Worm (Caenorhabditis elegans): ENCODE results near the gene C18E9.5.

C18E9.5 gene

DNA sequence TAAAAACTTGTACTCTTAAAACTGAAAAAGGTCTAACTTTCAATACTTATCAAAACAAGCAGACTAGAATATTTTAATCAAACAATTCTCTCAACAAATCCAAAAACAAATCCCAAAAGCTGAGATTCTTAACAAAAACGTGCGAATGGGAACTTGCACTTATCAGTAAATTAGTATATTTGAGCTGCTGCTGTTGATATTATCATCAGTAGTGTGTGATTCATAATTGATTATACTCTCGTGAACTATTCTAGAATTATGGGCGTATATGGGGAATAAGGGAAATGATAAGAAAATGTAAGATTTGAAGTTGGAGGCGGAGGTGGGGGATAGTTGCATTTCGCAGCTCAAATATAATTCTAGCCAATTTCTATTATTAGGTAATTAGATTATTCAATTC, 44.4 kb downstream of the C18E9.5 start:
- TF ChIP-seq unc-39 (tag; optimal IDR thresholded peaks at IDR 0.05) (no peak), nhr-76 (tag; optimal IDR thresholded peaks at IDR 0.05) (no peak), jun-1 (tag; optimal IDR thresholded peaks at IDR 0.05) (no peak), ZK546.5 (tag; optimal IDR thresholded peaks at IDR 0.05) (no peak), R02D3.7 (tag; optimal IDR thresholded peaks at IDR 0.05) (no peak), skn-1 (tag; optimal IDR thresholded peaks at IDR 0.05) (peak; percentile 39), egl-5 (tag; optimal IDR thresholded peaks at IDR 0.05) (no peak), nfya-1 (tag; optimal IDR thresholded peaks at IDR 0.05; ENCODE audit: insufficient read depth) (no peak), mdl-1 (tag; optimal IDR thresholded peaks at IDR 0.05) (no peak), sea-2 (GFP tag; optimal IDR thresholded peaks at IDR 0.05) (no peak), fos-1 (tag; optimal IDR thresholded peaks at IDR 0.05) (no peak), ztf-4 (tag; optimal IDR thresholded peaks at IDR 0.05) (no peak), pqm-1 (tag; optimal IDR thresholded peaks at IDR 0.05) (peak; percentile 13), ceh-82 (tag; optimal IDR thresholded peaks at IDR 0.05) (no peak), nhr-28 (tag; optimal IDR thresholded peaks at IDR 0.05) (no peak), elt-2 (tag; optimal IDR thresholded peaks at IDR 0.05) (peak; percentile 34), lsy-12 (tag; optimal IDR thresholded peaks at IDR 0.05) (no peak), ceh-9 (tag; optimal IDR thresholded peaks at IDR 0.05) (no peak), elt-1 (tag; optimal IDR thresholded peaks at IDR 0.05) (no peak), snpc-4 (tag; optimal IDR thresholded peaks at IDR 0.05) (no peak), tbx-2 (tag; optimal IDR thresholded peaks at IDR 0.05) (no peak)

- TF ChIP-seq nhr-11 (tag; optimal IDR thresholded peaks at IDR 0.05): peak; percentile 43
- no peak for TF ChIP-seq nhr-28 (tag; optimal IDR thresholded peaks at IDR 0.05)
- no peak for TF ChIP-seq egl-27 (tag; optimal IDR thresholded peaks at IDR 0.05)
- TF ChIP-seq eor-1 (tag; optimal IDR thresholded peaks at IDR 0.05): no peak
- no peak for TF ChIP-seq tbx-2 (tag; optimal IDR thresholded peaks at IDR 0.05)
- TF ChIP-seq unc-39 (tag; optimal IDR thresholded peaks at IDR 0.05): no peak
- TF ChIP-seq ztf-4 (tag; optimal IDR thresholded peaks at IDR 0.05): no peak
- no peak for TF ChIP-seq nhr-67 (tag; optimal IDR thresholded peaks at IDR 0.05)
Observed at ce11 chrII:9014877-9015505, 45.2 kb downstream of the C18E9.5 start.

ce11 chrII:9017628-9018027, 47.8 kb downstream of the C18E9.5 start:
- no peak for TF ChIP-seq hmg-11 (tag; optimal IDR thresholded peaks at IDR 0.05)
- TF ChIP-seq tbx-2 (tag; optimal IDR thresholded peaks at IDR 0.05): no peak
- TF ChIP-seq ztf-4 (tag; optimal IDR thresholded peaks at IDR 0.05): no peak
- TF ChIP-seq nhr-76 (tag; optimal IDR thresholded peaks at IDR 0.05): no peak
- no peak for TF ChIP-seq nhr-23 (tag; optimal IDR thresholded peaks at IDR 0.05)

- TF ChIP-seq nhr-25 (tag; optimal IDR thresholded peaks at IDR 0.05): peak; percentile 7
- peak; percentile 57 for TF ChIP-seq nhr-23 (tag; optimal IDR thresholded peaks at IDR 0.05)
- TF ChIP-seq jun-1 (tag; optimal IDR thresholded peaks at IDR 0.05): no peak
Observed at ce11 chrII:9019704-9020103, 49.9 kb downstream of the C18E9.5 start, which contains the start of gene dep-1. Gene dep-1 (minus strand): TSS chrII:9019798.
